Worm (Caenorhabditis elegans) whole organism, early embryonic: Measurements from ENCODE around the gene C33B4.4.

ENCODE experiments used
- B0310.2 ChIP-seq: sonication (generic microtip); optimal IDR thresholded peaks from 2 replicates; lab custom pipeline; 2016; ENCODE audit warnings: mild to moderate bottlenecking, missing genetic modification characterization, missing compliant biosample characterization
- F13C5.2 ChIP-seq: sonication (generic microtip); optimal IDR thresholded peaks from 2 replicates; lab custom pipeline; 2017; ENCODE audit warnings: mild to moderate bottlenecking, missing genetic modification characterization, inconsistent platforms, missing compliant biosample characterization
- aly-1 ChIP-seq: sonication (generic microtip); optimal IDR thresholded peaks from 2 replicates; lab custom pipeline; 2016; ENCODE audit warnings: missing genetic modification characterization, missing compliant biosample characterization
- ama-1 ChIP-seq: fragments of 150-350 bp; optimal IDR thresholded peaks from 2 replicates; lab custom pipeline; 2014
- ceh-13 ChIP-seq: fragments of 200-800 bp; sonication (Bioruptor generic); optimal IDR thresholded peaks from 2 replicates; lab custom pipeline; 2018; ENCODE audit warnings: mild to moderate bottlenecking, missing genetic modification characterization, missing compliant biosample characterization
- ceh-36 ChIP-seq: sonication (generic microtip); optimal IDR thresholded peaks from 2 replicates; lab custom pipeline; 2016; ENCODE audit warnings: missing genetic modification characterization, inconsistent platforms, missing compliant biosample characterization
- ets-7 ChIP-seq: sonication (generic microtip); optimal IDR thresholded peaks from 2 replicates; lab custom pipeline; 2016; ENCODE audit warnings: missing genotype, missing genetic modification characterization, missing compliant biosample characterization
- flt-1 ChIP-seq: fragments of 200-800 bp; sonication (Bioruptor generic); IDR thresholded peaks from 2 replicates; pipeline ENCODE4 v1.3.6; 2022; ENCODE audit warnings: missing genetic modification characterization, missing compliant biosample characterization
- hmbx-1 ChIP-seq: sonication (generic microtip); optimal IDR thresholded peaks from 2 replicates; lab custom pipeline; 2016; ENCODE audit warnings: mild to moderate bottlenecking, missing genetic modification characterization, missing compliant biosample characterization
- hmg-4 ChIP-seq: fragments of 200-800 bp; sonication (Bioruptor generic); optimal IDR thresholded peaks from 2 replicates; lab custom pipeline; 2018; ENCODE audit warnings: mild to moderate bottlenecking, missing genetic modification characterization, missing compliant biosample characterization
- hnd-1 ChIP-seq: sonication (generic microtip); optimal IDR thresholded peaks from 2 replicates; lab custom pipeline; 2016; ENCODE audit warnings: missing genetic modification characterization, missing compliant biosample characterization
- pes-1 ChIP-seq: fragments of 200-800 bp; sonication (Bioruptor generic); IDR thresholded peaks from 2 replicates; pipeline ENCODE4 v1.3.6; 2022; ENCODE audit warnings: missing genetic modification reagents, missing genetic modification characterization, missing compliant biosample characterization
- scrt-1 ChIP-seq: fragments of 200-800 bp; sonication (Bioruptor generic); IDR thresholded peaks from 2 replicates; pipeline ENCODE4 v1.3.6; 2022; ENCODE audit warnings: missing genetic modification characterization, missing compliant biosample characterization
- sea-1 ChIP-seq: fragments of 200-800 bp; sonication (Bioruptor generic); conservative IDR thresholded peaks from 2 replicates; pipeline ENCODE4 v1.3.6; 2022; ENCODE audit warnings: missing genetic modification characterization, missing compliant biosample characterization
- tbx-11 ChIP-seq: fragments of 200-800 bp; sonication (Bioruptor generic); IDR thresholded peaks from 2 replicates; pipeline ENCODE4 v1.3.6; 2022; ENCODE audit warnings: missing genetic modification characterization, missing compliant biosample characterization
- tbx-37 ChIP-seq: fragments of 200-800 bp; sonication (Bioruptor generic); conservative IDR thresholded peaks from 2 replicates; pipeline ENCODE4 v1.3.6; 2022; ENCODE audit warnings: missing genetic modification reagents, missing genetic modification characterization, missing compliant biosample characterization
- tra-4 ChIP-seq: sonication (generic microtip); optimal IDR thresholded peaks from 2 replicates; lab custom pipeline; 2017; ENCODE audit warnings: missing genetic modification characterization, missing compliant biosample characterization

The C33B4.4 gene

DNA sequence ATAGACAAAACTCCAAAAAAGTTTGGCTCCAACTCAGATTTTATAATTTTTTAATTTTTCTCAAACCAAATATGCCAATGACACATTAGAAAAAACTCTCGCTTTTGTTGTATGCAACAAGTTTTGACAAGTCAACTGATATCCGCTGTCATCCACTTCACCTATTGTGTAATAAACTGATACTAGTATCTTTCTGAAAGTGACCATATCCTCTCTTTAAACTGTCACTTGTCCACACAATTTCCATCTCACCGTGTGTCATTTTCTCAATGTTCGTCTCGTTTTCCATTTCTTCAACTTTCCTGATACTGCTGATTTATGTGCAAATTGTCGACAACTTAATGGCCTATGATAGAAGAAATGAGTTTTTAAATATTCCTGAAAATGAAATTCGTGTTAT lies at the start of gene C33B4.4, which contains the start of gene C33B4.5:
Gene C33B4.4 (minus strand): TSS at position 385 of the 400 bp plus-strand sequence.
Gene C33B4.5 (plus strand): TSS at position 270 of the 400 bp plus-strand sequence.
- TF ChIP-seq sea-1 (GFP tag; lab: Robert Waterston, UW) (no peak), tbx-11 (GFP tag; lab: Robert Waterston, UW) (no peak), ceh-36 (no peak), ama-1 (lab: Kevin White, UChicago) (no peak), tbx-37 (GFP tag; lab: Robert Waterston, UW) (no peak), hmg-4 (no peak), ets-7 (no peak), scrt-1 (GFP tag; lab: Robert Waterston, UW) (no peak), hmbx-1 (tag; lab: Kevin White, UChicago) (no peak), aly-1 (tag; lab: Kevin White, UChicago) (no peak), flt-1 (GFP tag; lab: Robert Waterston, UW) (no peak), F13C5.2 (tag; lab: Kevin White, UChicago) (no peak), hnd-1 (no peak), pes-1 (GFP tag; lab: Robert Waterston, UW) (no peak), B0310.2 (no peak), ceh-13 (no peak), tra-4 (tag; lab: Kevin White, UChicago) (no peak)

DNA sequence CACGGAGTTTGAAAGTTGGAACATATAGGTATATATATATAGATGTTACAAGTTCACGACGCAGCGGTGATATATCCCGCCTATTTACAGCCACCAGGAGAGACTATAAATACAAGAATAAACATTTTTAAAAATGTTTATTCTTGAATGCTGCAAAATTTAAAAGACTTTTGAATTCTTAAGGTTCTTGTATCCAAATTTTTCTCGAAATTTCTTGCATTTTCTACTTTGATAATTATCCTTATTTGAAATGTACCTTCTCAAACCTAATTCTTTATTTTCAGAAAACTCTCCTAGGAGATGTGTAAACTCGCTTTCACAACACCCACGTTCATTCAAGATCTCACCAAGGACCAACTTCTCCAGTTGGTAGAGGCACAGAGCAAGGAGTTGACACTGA lies 48.3 kb upstream of the C33B4.4 start, which contains the start of gene C05D12.4:
Gene C05D12.4 (plus strand): TSS at position 301 of the 400 bp plus-strand sequence.
- TF ChIP-seq tbx-11 (GFP tag; lab: Robert Waterston, UW) (no peak), hmg-4 (no peak), sea-1 (GFP tag; lab: Robert Waterston, UW) (no peak), ceh-13 (no peak), tra-4 (tag; lab: Kevin White, UChicago) (no peak), tbx-37 (GFP tag; lab: Robert Waterston, UW) (no peak), pes-1 (GFP tag; lab: Robert Waterston, UW) (no peak), aly-1 (tag; lab: Kevin White, UChicago) (no peak), hnd-1 (no peak), ets-7 (no peak), flt-1 (GFP tag; lab: Robert Waterston, UW) (no peak), hmbx-1 (tag; lab: Kevin White, UChicago) (no peak), F13C5.2 (tag; lab: Kevin White, UChicago) (no peak), ceh-36 (no peak)

DNA sequence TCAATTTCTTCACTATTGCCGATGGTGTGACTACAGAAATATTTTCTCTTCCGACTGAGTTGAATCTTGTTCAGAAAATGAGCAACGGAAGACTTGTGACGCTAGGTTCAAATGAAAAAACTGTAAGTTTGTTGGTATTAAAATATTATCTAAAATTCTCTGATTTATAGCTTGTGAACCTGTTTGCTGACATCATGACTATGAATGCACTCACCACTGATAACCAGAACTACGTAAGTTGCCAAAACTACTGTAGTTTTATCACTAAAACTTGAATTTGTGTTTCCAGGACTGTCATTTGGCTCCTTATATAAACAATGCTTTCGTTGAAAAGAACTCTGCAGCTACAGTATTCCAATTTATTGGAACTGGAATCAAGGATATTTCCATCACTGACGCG lies 45.4 kb upstream of the C33B4.4 start:
- TF ChIP-seq ama-1 (lab: Kevin White, UChicago), result no peak
- no peak for TF ChIP-seq pes-1 (GFP tag; lab: Robert Waterston, UW)
- TF ChIP-seq F13C5.2 (tag; lab: Kevin White, UChicago), result no peak
- TF ChIP-seq tbx-11 (GFP tag; lab: Robert Waterston, UW), result no peak
- no peak for TF ChIP-seq hmg-4

DNA sequence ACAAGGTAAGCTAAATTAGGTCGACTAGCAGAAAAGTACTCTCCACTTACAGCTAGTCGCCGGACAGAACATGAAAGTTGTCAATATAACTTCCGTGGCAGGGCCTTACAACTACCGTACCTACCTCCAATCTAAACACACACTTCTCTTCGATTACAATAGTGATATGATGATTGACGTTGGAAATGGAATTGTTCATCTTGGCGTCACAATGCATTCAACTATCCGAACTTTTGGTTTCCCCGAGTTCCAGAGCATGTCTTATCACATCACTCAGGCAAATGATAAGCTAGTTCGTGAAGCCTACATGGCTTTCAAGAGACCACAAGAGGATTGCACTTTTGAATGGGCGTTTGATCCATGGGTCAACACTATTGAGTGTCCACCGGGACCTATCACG lies 44.1 kb upstream of the C33B4.4 start:
- TF ChIP-seq tra-4 (tag; lab: Kevin White, UChicago) (no peak), ets-7 (no peak), hmbx-1 (tag; lab: Kevin White, UChicago) (no peak), ceh-13 (no peak), tbx-37 (GFP tag; lab: Robert Waterston, UW) (no peak), hnd-1 (no peak), aly-1 (tag; lab: Kevin White, UChicago) (no peak), sea-1 (GFP tag; lab: Robert Waterston, UW) (no peak), B0310.2 (no peak), tbx-11 (GFP tag; lab: Robert Waterston, UW) (no peak), pes-1 (GFP tag; lab: Robert Waterston, UW) (no peak), ceh-36 (no peak), F13C5.2 (tag; lab: Kevin White, UChicago) (no peak), scrt-1 (GFP tag; lab: Robert Waterston, UW) (no peak), ama-1 (lab: Kevin White, UChicago) (no peak), flt-1 (GFP tag; lab: Robert Waterston, UW) (no peak)

DNA sequence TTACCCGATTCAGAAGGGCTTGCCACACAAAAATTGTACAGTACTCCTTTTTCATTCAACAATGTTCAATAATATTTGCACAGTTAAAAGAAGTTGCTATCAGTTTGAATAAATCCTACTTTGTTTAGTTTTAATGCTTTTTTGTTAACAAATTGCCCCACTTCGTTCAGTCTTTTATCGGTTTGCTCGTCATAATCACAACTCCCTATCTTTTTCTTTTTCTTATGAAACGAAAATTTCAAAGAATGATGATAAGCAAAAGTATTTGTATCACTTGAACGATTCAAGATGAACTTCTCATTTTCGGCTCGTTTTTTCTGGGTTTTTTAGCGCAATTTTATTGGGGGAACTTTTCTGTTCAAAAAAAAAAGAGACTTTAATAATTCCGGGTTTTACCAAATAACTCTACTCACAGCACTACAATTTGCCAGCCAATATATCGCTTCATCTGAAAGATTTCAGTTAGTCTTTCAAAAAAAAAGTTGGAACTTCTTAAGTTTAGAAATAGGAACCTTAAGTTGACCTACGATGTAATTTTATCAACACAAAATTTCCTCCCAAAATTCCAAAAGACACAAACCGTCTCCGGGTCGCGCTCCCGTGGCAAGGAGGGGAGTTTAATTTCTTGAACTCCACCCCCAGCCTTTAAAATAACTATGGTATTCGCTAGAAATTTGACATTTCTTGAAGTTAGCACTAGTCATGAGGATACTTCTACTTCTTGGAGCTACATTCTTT lies 41.5 kb upstream of the C33B4.4 start, which contains the start of gene C05D12.3:
Gene C05D12.3 (plus strand): TSS at position 688 of the 738 bp plus-strand sequence.
- TF ChIP-seq tbx-11 (GFP tag; lab: Robert Waterston, UW), result no peak
- no peak for TF ChIP-seq hmbx-1 (tag; lab: Kevin White, UChicago)
- no peak for TF ChIP-seq aly-1 (tag; lab: Kevin White, UChicago)
- TF ChIP-seq hmg-4, result no peak

DNA sequence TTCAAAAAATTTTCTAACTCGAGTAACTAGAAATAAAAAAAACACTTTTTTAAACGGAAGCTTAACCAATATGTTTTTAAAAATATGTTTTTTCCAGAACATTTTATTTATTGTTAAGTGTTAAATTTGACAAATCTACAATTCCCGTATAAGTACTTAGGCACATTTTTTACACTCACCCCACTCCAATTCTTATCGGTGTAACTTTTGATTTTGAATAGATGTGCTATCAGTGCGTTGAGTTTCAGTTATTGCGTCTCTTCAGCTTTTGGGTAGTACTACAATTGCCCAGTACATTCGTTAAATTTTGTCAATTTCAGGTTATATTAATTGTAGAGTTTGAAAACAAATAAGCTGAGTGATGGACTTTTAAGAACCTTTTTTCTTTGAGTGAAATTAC lies 40.8 kb upstream of the C33B4.4 start:
- TF ChIP-seq hmbx-1 (tag; lab: Kevin White, UChicago) (no peak), sea-1 (GFP tag; lab: Robert Waterston, UW) (no peak)

DNA sequence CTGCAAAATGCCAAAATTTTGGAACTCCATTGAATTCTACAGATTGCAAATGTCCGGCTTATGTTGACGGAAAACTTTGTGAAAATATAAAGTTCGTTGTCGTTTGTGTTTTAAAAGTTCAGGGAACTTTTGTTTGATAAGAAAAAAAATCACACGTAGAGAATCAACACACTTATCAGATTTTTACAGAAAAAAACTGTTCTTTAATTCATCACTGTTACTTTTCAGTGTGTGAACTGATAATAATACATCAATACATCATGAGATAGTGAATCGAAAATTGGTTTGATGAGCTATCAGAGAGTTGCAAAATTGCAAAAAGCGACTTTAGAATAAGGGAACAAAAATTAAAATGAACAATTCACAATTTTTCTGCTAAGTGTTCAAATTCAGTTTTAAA lies 35.2 kb upstream of the C33B4.4 start:
- TF ChIP-seq tbx-37 (GFP tag; lab: Robert Waterston, UW) (no peak), ama-1 (lab: Kevin White, UChicago) (no peak), aly-1 (tag; lab: Kevin White, UChicago) (no peak), ceh-36 (no peak), ets-7 (no peak), tra-4 (tag; lab: Kevin White, UChicago) (no peak), hmg-4 (no peak), flt-1 (GFP tag; lab: Robert Waterston, UW) (no peak), hmbx-1 (tag; lab: Kevin White, UChicago) (no peak), pes-1 (GFP tag; lab: Robert Waterston, UW) (no peak), sea-1 (GFP tag; lab: Robert Waterston, UW) (no peak), F13C5.2 (tag; lab: Kevin White, UChicago) (no peak), hnd-1 (no peak), tbx-11 (GFP tag; lab: Robert Waterston, UW) (no peak), scrt-1 (GFP tag; lab: Robert Waterston, UW) (no peak), ceh-13 (no peak), B0310.2 (no peak)
